Worm (Caenorhabditis elegans) whole organism, L2 larva: Measurements from ENCODE around the gene unc-39.

ENCODE experiments used
- F13H6.1 ChIP-seq: sonication (generic microtip); optimal IDR thresholded peaks from 2 replicates; lab custom pipeline; 2016; ENCODE audit warnings: missing genetic modification characterization, missing compliant biosample characterization
- R02D3.7 ChIP-seq: fragments of 150-350 bp; optimal IDR thresholded peaks from 2 replicates; lab custom pipeline; 2014; ENCODE audit warnings: missing biosample characterization, missing genetic modification characterization
- Y55F3AM.14 ChIP-seq: fragments of 200-800 bp; sonication (Bioruptor generic); optimal IDR thresholded peaks from 2 replicates; lab custom pipeline; 2018; ENCODE audit warnings: mild to moderate bottlenecking, missing genetic modification characterization, missing compliant biosample characterization
- ZK546.5 ChIP-seq: sonication (generic microtip); optimal IDR thresholded peaks from 2 replicates; lab custom pipeline; 2017; ENCODE audit warnings: missing biosample characterization, missing genetic modification characterization
- aly-2 ChIP-seq: fragments of 150-350 bp; optimal IDR thresholded peaks from 2 replicates; lab custom pipeline; 2014; ENCODE audit warnings: missing biosample characterization, missing genetic modification characterization
- ceh-16 ChIP-seq: fragments of 150-350 bp; optimal IDR thresholded peaks from 2 replicates; lab custom pipeline; 2014; ENCODE audit warnings: missing biosample characterization, missing genetic modification characterization
- ceh-82 ChIP-seq: fragments of 150-350 bp; optimal IDR thresholded peaks from 2 replicates; lab custom pipeline; 2014; ENCODE audit warnings: missing biosample characterization, missing genetic modification characterization
- crh-2 ChIP-seq: sonication (generic microtip); optimal IDR thresholded peaks from 2 replicates; lab custom pipeline; 2017; ENCODE audit warnings: missing biosample characterization, missing genetic modification characterization
- dmd-4 ChIP-seq: sonication (generic microtip); optimal IDR thresholded peaks from 2 replicates; lab custom pipeline; 2017; ENCODE audit warnings: missing biosample characterization, missing genetic modification characterization
- elt-1 ChIP-seq: fragments of 150-350 bp; optimal IDR thresholded peaks from 2 replicates; lab custom pipeline; 2014; ENCODE audit warnings: missing biosample characterization, missing genetic modification characterization
- gmeb-1 ChIP-seq: fragments of 150-350 bp; optimal IDR thresholded peaks from 2 replicates; lab custom pipeline; 2014; ENCODE audit warnings: missing biosample characterization, missing genetic modification characterization
- lsy-2 ChIP-seq, 2 experiments: fragments of 150-350 bp in 1 of 2; sonication (generic microtip) in 1 of 2; optimal IDR thresholded peaks; 2 replicates each; lab custom pipeline; 2014 to 2017; ENCODE audit warnings: missing biosample characterization in 2 of 2, missing genetic modification characterization in 2 of 2
- mab-5 ChIP-seq: fragments of 150-350 bp; optimal IDR thresholded peaks from 2 replicates; lab custom pipeline; 2014; ENCODE audit warnings: missing biosample characterization, missing genetic modification characterization
- mbf-1 ChIP-seq: sonication (generic microtip); optimal IDR thresholded peaks from 2 replicates; lab custom pipeline; 2017; ENCODE audit warnings: missing biosample characterization, missing genetic modification characterization
- mdl-1 ChIP-seq, 2 experiments: fragments of 150-350 bp in 1 of 2; sonication (generic microtip) in 1 of 2; optimal IDR thresholded peaks; 2 replicates each; lab custom pipeline; 2017; ENCODE audit warnings: missing biosample characterization in 2 of 2, missing genetic modification characterization in 2 of 2
- nhr-10 ChIP-seq: sonication (generic microtip); optimal IDR thresholded peaks from 2 replicates; lab custom pipeline; 2017; ENCODE audit warnings: missing biosample characterization, missing genetic modification characterization
- nhr-11 ChIP-seq: fragments of 150-350 bp; optimal IDR thresholded peaks from 2 replicates; lab custom pipeline; 2014; ENCODE audit warnings: missing biosample characterization, missing genetic modification characterization
- nhr-129 ChIP-seq: fragments of 150-350 bp; optimal IDR thresholded peaks from 2 replicates; lab custom pipeline; 2014; ENCODE audit warnings: missing biosample characterization, missing genetic modification characterization
- nhr-21 ChIP-seq: fragments of 150-350 bp; optimal IDR thresholded peaks from 2 replicates; lab custom pipeline; 2014; ENCODE audit warnings: missing biosample characterization, missing genetic modification characterization
- nhr-23 ChIP-seq: fragments of 150-350 bp; optimal IDR thresholded peaks from 2 replicates; lab custom pipeline; 2014; ENCODE audit warnings: missing biosample characterization, missing genetic modification reagents, missing genetic modification characterization
- nhr-25 ChIP-seq: fragments of 150-350 bp; sonication (generic microtip); optimal IDR thresholded peaks from 3 replicates; lab custom pipeline; 2014; ENCODE audit warnings: missing biosample characterization, missing genetic modification characterization
- sem-4 ChIP-seq: fragments of 150-350 bp; optimal IDR thresholded peaks from 2 replicates; lab custom pipeline; 2014; ENCODE audit warnings: missing biosample characterization, missing genetic modification reagents, missing genetic modification characterization
- sma-3 ChIP-seq: sonication (generic microtip); optimal IDR thresholded peaks from 2 replicates; lab custom pipeline; 2016; ENCODE audit warnings: missing genetic modification reagents, missing genetic modification characterization, missing compliant biosample characterization
- sma-9 ChIP-seq, 2 experiments: fragments of 150-350 bp in 1 of 2; sonication (generic microtip) in 1 of 2; optimal IDR thresholded peaks; 2 replicates each; lab custom pipeline; 2014 to 2016; ENCODE audit warnings: missing genetic modification characterization in 2 of 2, mild to moderate bottlenecking in 1 of 2, missing biosample characterization in 1 of 2, missing compliant biosample characterization in 1 of 2, missing genetic modification reagents in 1 of 2, moderate library complexity in 1 of 2
- snpc-4 ChIP-seq: fragments of 150-350 bp; optimal IDR thresholded peaks from 2 replicates; lab custom pipeline; 2014; ENCODE audit warnings: missing biosample characterization, missing genetic modification characterization
- unc-39 ChIP-seq: fragments of 150-350 bp; optimal IDR thresholded peaks from 2 replicates; lab custom pipeline; 2014; ENCODE audit warnings: missing biosample characterization, missing genetic modification characterization
- unc-55 ChIP-seq: fragments of 150-350 bp; sonication (generic microtip); optimal IDR thresholded peaks from 3 replicates; lab custom pipeline; 2014; ENCODE audit warnings: missing biosample characterization, missing genetic modification reagents, missing genetic modification characterization
- unc-62 ChIP-seq: fragments of 150-350 bp; optimal IDR thresholded peaks from 2 replicates; lab custom pipeline; 2014; ENCODE audit warnings: missing biosample characterization, missing genetic modification reagents, missing genetic modification characterization
- zag-1 ChIP-seq: fragments of 150-350 bp; optimal IDR thresholded peaks from 2 replicates; lab custom pipeline; 2014; ENCODE audit warnings: missing biosample characterization, missing genetic modification characterization
- ztf-1 ChIP-seq: fragments of 200-800 bp; sonication (Bioruptor generic); conservative IDR thresholded peaks from 2 replicates; pipeline ENCODE4 v1.3.6; 2022; ENCODE audit warnings: missing genetic modification characterization, missing compliant biosample characterization
- ztf-4 ChIP-seq: fragments of 150-350 bp; optimal IDR thresholded peaks from 2 replicates; lab custom pipeline; 2014; ENCODE audit warnings: missing biosample characterization, missing genetic modification characterization

Gene unc-39

ce11 chrV:14378986-14379385, 6.1 kb downstream of the unc-39 start, which contains the start of gene npr-43:
Gene npr-43 (minus strand): TSS chrV:14379086.
- no peak for TF ChIP-seq nhr-10 (tag; lab: Kevin White, UChicago)
- no peak for TF ChIP-seq unc-39 (tag; lab: Kevin White, UChicago)
- no peak for TF ChIP-seq unc-62 (GFP tag; lab: Kevin White, UChicago)

ce11 chrV:14380242-14380641, 7.4 kb downstream of the unc-39 start:
- TF ChIP-seq unc-55 (GFP tag; lab: Kevin White, UChicago) (no peak), gmeb-1 (tag; lab: Kevin White, UChicago) (no peak), ztf-4 (tag; lab: Kevin White, UChicago) (no peak), crh-2 (tag; lab: Kevin White, UChicago) (no peak), Y55F3AM.14 (GFP tag; lab: Kevin White, UChicago) (no peak), sma-9 (GFP tag; optimal IDR thresholded peaks at IDR 0.05; lab: Kevin White, UChicago) (no peak), sma-9 (tag; optimal IDR thresholded peaks at IDR 0.05; lab: Kevin White, UChicago) (no peak), ztf-1 (GFP tag; lab: Robert Waterston, UW) (no peak), ZK546.5 (tag; lab: Kevin White, UChicago) (no peak), aly-2 (tag; lab: Kevin White, UChicago) (no peak), elt-1 (tag; lab: Kevin White, UChicago) (no peak), ceh-82 (no peak), nhr-21 (tag; lab: Kevin White, UChicago) (no peak), snpc-4 (tag; lab: Kevin White, UChicago) (no peak), nhr-129 (tag; lab: Kevin White, UChicago) (no peak), nhr-25 (tag; lab: Kevin White, UChicago) (no peak), unc-39 (tag; lab: Kevin White, UChicago) (no peak), ceh-16 (tag; lab: Kevin White, UChicago) (no peak), unc-62 (GFP tag; lab: Kevin White, UChicago) (no peak)

- TF ChIP-seq aly-2 (tag; lab: Kevin White, UChicago) (no peak), mdl-1 (tag; optimal IDR thresholded peaks at IDR 0.05; lab: Kevin White, UChicago) (no peak), sem-4 (tag; lab: Kevin White, UChicago) (no peak), dmd-4 (no peak), Y55F3AM.14 (GFP tag; lab: Kevin White, UChicago) (no peak), mbf-1 (tag; lab: Kevin White, UChicago) (no peak), nhr-11 (tag; lab: Kevin White, UChicago) (no peak), ceh-82 (no peak), F13H6.1 (tag; lab: Kevin White, UChicago) (no peak), unc-39 (tag; lab: Kevin White, UChicago) (no peak), nhr-23 (tag; lab: Kevin White, UChicago) (no peak), unc-62 (GFP tag; lab: Kevin White, UChicago) (no peak), gmeb-1 (tag; lab: Kevin White, UChicago) (no peak), zag-1 (tag; lab: Kevin White, UChicago) (no peak), sma-3 (no peak), nhr-129 (tag; lab: Kevin White, UChicago) (no peak), ztf-1 (GFP tag; lab: Robert Waterston, UW) (no peak), mab-5 (tag; lab: Kevin White, UChicago) (no peak), unc-55 (GFP tag; lab: Kevin White, UChicago) (no peak), sma-9 (GFP tag; optimal IDR thresholded peaks at IDR 0.05; lab: Kevin White, UChicago) (no peak), sma-9 (tag; optimal IDR thresholded peaks at IDR 0.05; lab: Kevin White, UChicago) (no peak)
These were observed 19.0 kb downstream of the unc-39 start, which contains the start of gene C15H11.10 for ce11 chrV:14391830-14392229. Gene C15H11.10 (plus strand): TSS chrV:14392130.

- TF ChIP-seq unc-39 (tag; lab: Kevin White, UChicago) (no peak), snpc-4 (tag; lab: Kevin White, UChicago) (no peak), R02D3.7 (no peak), nhr-10 (tag; lab: Kevin White, UChicago) (no peak), lsy-2 (tag; optimal IDR thresholded peaks at IDR 0.05; lab: Kevin White, UChicago) (no peak), elt-1 (tag; lab: Kevin White, UChicago) (no peak), nhr-23 (tag; lab: Kevin White, UChicago) (no peak)
These were observed 20.6 kb downstream of the unc-39 start, which contains the start of gene C15H11.1 for ce11 chrV:14393504-14393903. Gene C15H11.1 (plus strand): TSS chrV:14393804.

ce11 chrV:14394743-14395142, 21.9 kb downstream of the unc-39 start, which contains the start of gene C15H11.13:
Gene C15H11.13 (plus strand): TSS chrV:14395043.
- no peak for TF ChIP-seq snpc-4 (tag; lab: Kevin White, UChicago)
